Fruit fly (Drosophila melanogaster): ENCODE results near the gene Gr64f.

- TF ChIP-seq Abd-B (GFP tag; optimal IDR thresholded peaks at IDR 0.05) (no peak), lola (GFP tag; optimal IDR thresholded peaks at IDR 0.05) (no peak), woc (GFP tag; optimal IDR thresholded peaks at IDR 0.05) (no peak), sv (GFP tag; optimal IDR thresholded peaks at IDR 0.05) (no peak), Myc (optimal IDR thresholded peaks at IDR 0.05) (no peak), Rel (GFP tag; optimal IDR thresholded peaks at IDR 0.05) (no peak), Rel (tag; optimal IDR thresholded peaks at IDR 0.05) (no peak), br (GFP tag; optimal IDR thresholded peaks at IDR 0.05) (no peak), HLH106 (tag; optimal IDR thresholded peaks at IDR 0.05) (no peak), Hnf4 (GFP tag; optimal IDR thresholded peaks at IDR 0.05) (no peak), fru (GFP tag; optimal IDR thresholded peaks at IDR 0.05) (no peak)
These were observed 50.3 kb downstream of the Gr64f start for dm6 chr3L:4085867-4086266.
